Worm (Caenorhabditis elegans): ENCODE measurements around the gene F40G9.19.

- TF ChIP-seq fkh-10 (GFP tag; optimal IDR thresholded peaks at IDR 0.05) (no peak), jun-1 (tag; optimal IDR thresholded peaks at IDR 0.05) (no peak), pqm-1 (tag; optimal IDR thresholded peaks at IDR 0.05) (no peak), ceh-82 (tag; optimal IDR thresholded peaks at IDR 0.05) (no peak)
These were observed 15.6 kb upstream of the F40G9.19 start for ce11 chrIII:157980-158379.
